Worm (Caenorhabditis elegans) whole organism, L3 larva: Measurements from ENCODE around the gene srx-97.

Experiments
- ceh-9 ChIP-seq: sonication (generic microtip); optimal IDR thresholded peaks from 2 replicates; lab custom pipeline; 2018; ENCODE audit warnings: missing biosample characterization, missing genetic modification characterization
- egl-27 ChIP-seq: sonication (generic microtip); optimal IDR thresholded peaks from 4 replicates; lab custom pipeline; 2017; ENCODE audit warnings: missing biosample characterization, missing genetic modification reagents, missing genetic modification characterization
- elt-2 ChIP-seq: sonication (generic microtip); optimal IDR thresholded peaks from 2 replicates; lab custom pipeline; 2016; ENCODE audit warnings: missing genetic modification reagents, mild to moderate bottlenecking, missing genetic modification characterization, missing compliant biosample characterization
- elt-3 ChIP-seq, 3 experiments: fragments of 150-350 bp in 1 of 3; sonication (generic microtip) in 2 of 3; optimal IDR thresholded peaks; 2 replicates in 2 of 3; 4 replicates in 1 of 3; lab custom pipeline; 2014 to 2017; ENCODE audit warnings: missing biosample characterization in 3 of 3, missing genetic modification characterization in 3 of 3
- lin-39 ChIP-seq: fragments of 150-350 bp; optimal IDR thresholded peaks from 2 replicates; lab custom pipeline; 2018; ENCODE audit warnings: missing biosample characterization, missing genetic modification reagents, missing genetic modification characterization
- mdl-1 ChIP-seq: fragments of 150-350 bp; optimal IDR thresholded peaks from 2 replicates; lab custom pipeline; 2014; ENCODE audit warnings: missing biosample characterization, missing genetic modification characterization
- mml-1 ChIP-seq: fragments of 150-350 bp; sonication (generic microtip); optimal IDR thresholded peaks from 3 replicates; lab custom pipeline; 2014; ENCODE audit warnings: missing biosample characterization, missing genetic modification characterization
- nfya-1 ChIP-seq: sonication (generic microtip); optimal IDR thresholded peaks from 2 replicates; lab custom pipeline; 2017; ENCODE audit warnings: missing genetic modification characterization, mild to moderate bottlenecking, missing compliant biosample characterization, antibody characterized with exemption, moderate library complexity; ENCODE audit not compliant: insufficient read depth
- nhr-12 ChIP-seq: fragments of 150-350 bp; optimal IDR thresholded peaks from 2 replicates; lab custom pipeline; 2014; ENCODE audit warnings: missing biosample characterization, missing genetic modification characterization
- tbx-2 ChIP-seq: sonication (generic microtip); optimal IDR thresholded peaks from 2 replicates; lab custom pipeline; 2016; ENCODE audit warnings: mild to moderate bottlenecking, missing genetic modification characterization, missing compliant biosample characterization
- unc-39 ChIP-seq: sonication (generic microtip); optimal IDR thresholded peaks from 4 replicates; lab custom pipeline; 2017; ENCODE audit warnings: missing biosample characterization, missing genetic modification characterization

DNA sequence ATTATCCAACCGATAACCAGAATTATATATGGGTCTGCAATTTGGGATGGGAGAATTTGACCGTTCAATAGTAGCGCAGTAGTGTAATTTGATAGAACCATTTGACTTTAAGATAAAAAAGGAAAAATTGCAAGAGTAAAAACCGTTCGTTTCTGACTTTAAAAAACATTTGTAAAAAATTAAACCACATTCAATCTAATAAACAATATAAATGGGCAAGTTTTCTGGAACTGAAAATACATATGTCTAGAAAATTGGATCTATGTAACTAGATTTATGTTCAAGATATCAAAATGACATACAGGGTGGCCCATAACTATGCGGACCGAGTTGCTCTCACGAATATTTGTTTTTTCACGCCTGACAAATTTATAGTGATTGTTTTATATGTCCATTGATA is 25.4 kb upstream of the srx-97 start, which contains the start of gene srx-102:
- no peak for TF ChIP-seq nhr-12 (tag; lab: Kevin White, UChicago)
- no peak for TF ChIP-seq nfya-1 (tag; lab: Kevin White, UChicago)
- TF ChIP-seq elt-3 (tag; optimal IDR thresholded peaks at IDR 0.05; lab: Kevin White, UChicago), result no peak
- no peak for TF ChIP-seq lin-39 (tag; lab: Kevin White, UChicago)
- no peak for TF ChIP-seq mdl-1
- TF ChIP-seq elt-2 (tag; lab: Kevin White, UChicago), result no peak
- TF ChIP-seq egl-27 (tag; lab: Kevin White, UChicago), result no peak
- no peak for TF ChIP-seq ceh-9 (tag; lab: Kevin White, UChicago)
- no peak for TF ChIP-seq mml-1 (tag; lab: Kevin White, UChicago)
- no peak for TF ChIP-seq unc-39
- TF ChIP-seq tbx-2 (tag; lab: Kevin White, UChicago), result no peak
